Fruit fly (Drosophila melanogaster) whole organism, embryonic: ENCODE measurements around the gene Trhn.

ENCODE experiments used
- Abd-B ChIP-seq: fragments of 200-800 bp; sonication (Bioruptor generic); optimal IDR thresholded peaks from 2 replicates; lab custom pipeline; 2018; ENCODE audit warnings: missing biosample characterization, mild to moderate bottlenecking, missing genetic modification characterization, moderate library complexity
- Adf1 ChIP-seq: fragments of 200-800 bp; sonication (Bioruptor generic); IDR thresholded peaks from 2 replicates; pipeline ENCODE4 v1.3.6; 2022; ENCODE audit warnings: missing biosample characterization, missing genetic modification characterization
- Aef1 ChIP-seq: fragments of 200-800 bp; sonication (Bioruptor generic); IDR thresholded peaks from 3 replicates; pipeline ENCODE4 v1.3.6; 2022; ENCODE audit warnings: missing biosample characterization, missing genetic modification characterization
- Antp ChIP-seq: fragments of 200-800 bp; sonication (Bioruptor generic); optimal IDR thresholded peaks from 3 replicates; lab custom pipeline; 2016; ENCODE audit warnings: missing biosample characterization, missing genetic modification characterization
- CG1024 ChIP-seq: fragments of 200-800 bp; sonication (Bioruptor generic); IDR thresholded peaks from 2 replicates; pipeline ENCODE4 v1.3.6; 2022; ENCODE audit warnings: missing biosample characterization, missing genetic modification characterization
- CG11247 ChIP-seq: fragments of 200-800 bp; sonication (Bioruptor generic); IDR thresholded peaks from 2 replicates; pipeline ENCODE4 v1.3.6; 2022; ENCODE audit warnings: missing biosample characterization, missing genetic modification characterization
- CG12391 ChIP-seq: fragments of 200-800 bp; sonication (Bioruptor generic); optimal IDR thresholded peaks from 3 replicates; lab custom pipeline; 2018; ENCODE audit warnings: missing biosample characterization, mild to moderate bottlenecking, missing genetic modification characterization, moderate library complexity
- CG12659 ChIP-seq: fragments of 200-800 bp; sonication (Bioruptor generic); optimal IDR thresholded peaks from 3 replicates; lab custom pipeline; 2017; ENCODE audit warnings: mild to moderate bottlenecking, missing biosample characterization, missing genetic modification reagents, missing genetic modification characterization
- CG13624 ChIP-seq: fragments of 200-800 bp; sonication (Bioruptor generic); optimal IDR thresholded peaks from 2 replicates; lab custom pipeline; 2016; ENCODE audit warnings: missing biosample characterization, missing genetic modification characterization
- CG14860 ChIP-seq: fragments of 200-800 bp; sonication (Bioruptor generic); IDR thresholded peaks from 3 replicates; pipeline ENCODE4 v1.3.6; 2022; ENCODE audit warnings: missing biosample characterization, missing genetic modification characterization; ENCODE audit not compliant: partially characterized antibody
- CG18764 ChIP-seq: fragments of 200-800 bp; sonication (Bioruptor generic); optimal IDR thresholded peaks from 3 replicates; lab custom pipeline; 2016; ENCODE audit warnings: missing biosample characterization, missing genetic modification characterization
- CG2129 ChIP-seq: fragments of 200-800 bp; sonication (Bioruptor generic); IDR thresholded peaks from 2 replicates; pipeline ENCODE4 v1.3.6; 2022; ENCODE audit warnings: missing biosample characterization, missing genetic modification characterization; ENCODE audit not compliant: partially characterized antibody
- CG30020 ChIP-seq: fragments of 200-800 bp; optimal IDR thresholded peaks from 2 replicates; lab custom pipeline; 2019; ENCODE audit warnings: missing biosample characterization, mild to moderate bottlenecking, missing genetic modification characterization, moderate library complexity
- CG32767 ChIP-seq: fragments of 200-800 bp; sonication (Bioruptor generic); IDR thresholded peaks from 2 replicates; pipeline ENCODE4 v1.3.6; 2022; ENCODE audit warnings: missing biosample characterization, missing genetic modification characterization
- CG3407 ChIP-seq: fragments of 200-800 bp; sonication (Bioruptor generic); optimal IDR thresholded peaks from 2 replicates; lab custom pipeline; 2018; ENCODE audit warnings: missing biosample characterization, mild to moderate bottlenecking, missing genetic modification characterization
- CG3847 ChIP-seq: fragments of 200-800 bp; sonication (Bioruptor generic); IDR thresholded peaks from 2 replicates; pipeline ENCODE4 v1.3.6; 2022; ENCODE audit warnings: missing biosample characterization, missing genetic modification characterization
- CG6689 ChIP-seq: fragments of 200-800 bp; sonication (Bioruptor generic); IDR thresholded peaks from 2 replicates; pipeline ENCODE4 v1.3.6; 2022; ENCODE audit warnings: missing biosample characterization, missing genetic modification characterization
- CG7372 ChIP-seq: fragments of 200-800 bp; sonication (Bioruptor generic); IDR thresholded peaks from 2 replicates; pipeline ENCODE4 v1.3.6; 2022; ENCODE audit warnings: missing biosample characterization, missing genetic modification characterization
- CG7556 ChIP-seq: fragments of 200-800 bp; sonication (Bioruptor generic); optimal IDR thresholded peaks from 2 replicates; lab custom pipeline; 2017; ENCODE audit warnings: missing biosample characterization, mild to moderate bottlenecking, missing genetic modification characterization
- CG8388 ChIP-seq: fragments of 200-800 bp; sonication (Bioruptor generic); optimal IDR thresholded peaks from 2 replicates; lab custom pipeline; 2019; ENCODE audit warnings: missing biosample characterization, mild to moderate bottlenecking, missing genetic modification characterization, moderate library complexity
- CG8924 ChIP-seq: fragments of 200-800 bp; optimal IDR thresholded peaks from 3 replicates; lab custom pipeline; 2019; ENCODE audit warnings: missing biosample characterization, mild to moderate bottlenecking, missing genetic modification characterization, moderate library complexity
- CG8944 ChIP-seq: fragments of 200-800 bp; sonication (Bioruptor generic); optimal IDR thresholded peaks from 3 replicates; lab custom pipeline; 2016; ENCODE audit warnings: missing biosample characterization, missing genetic modification characterization
- CHES-1-like ChIP-seq: fragments of 200-800 bp; sonication (Bioruptor generic); optimal IDR thresholded peaks from 2 replicates; lab custom pipeline; 2016; ENCODE audit warnings: missing biosample characterization, missing genetic modification characterization
- Camta ChIP-seq: fragments of 200-800 bp; sonication (Bioruptor generic); optimal IDR thresholded peaks from 2 replicates; lab custom pipeline; 2016; ENCODE audit warnings: missing biosample characterization, missing genetic modification characterization
- CrebB ChIP-seq: fragments of 200-800 bp; sonication (Bioruptor generic); optimal IDR thresholded peaks from 3 replicates; lab custom pipeline; 2018; ENCODE audit warnings: missing biosample characterization, mild to moderate bottlenecking, missing genetic modification characterization
- Doc2 ChIP-seq: fragments of 200-800 bp; sonication (Bioruptor generic); IDR thresholded peaks from 2 replicates; pipeline ENCODE4 v1.3.6; 2022; ENCODE audit warnings: missing biosample characterization, missing genetic modification characterization
- HLH3B ChIP-seq: fragments of 200-800 bp; sonication (Bioruptor generic); IDR thresholded peaks from 2 replicates; pipeline ENCODE4 v1.3.6; 2022; ENCODE audit warnings: missing biosample characterization, missing genetic modification characterization
- Hr51 ChIP-seq, 2 experiments: fragments of 200-800 bp; sonication (Bioruptor generic); optimal IDR thresholded peaks; 2 replicates in 1 of 2; 3 replicates in 1 of 2; lab custom pipeline; 2016 to 2018; ENCODE audit warnings: missing biosample characterization in 2 of 2, missing genetic modification characterization in 2 of 2, mild to moderate bottlenecking in 1 of 2, moderate library complexity in 1 of 2
- NC2α ChIP-seq: fragments of 200-800 bp; sonication (Bioruptor generic); optimal IDR thresholded peaks from 2 replicates; lab custom pipeline; 2016; ENCODE audit warnings: missing biosample characterization, missing genetic modification characterization
- PHDP ChIP-seq: fragments of 200-800 bp; sonication (Bioruptor generic); optimal IDR thresholded peaks from 3 replicates; lab custom pipeline; 2018; ENCODE audit warnings: missing biosample characterization, mild to moderate bottlenecking, missing genetic modification characterization, moderate library complexity
- Rfx ChIP-seq: fragments of 200-800 bp; sonication (Bioruptor generic); IDR thresholded peaks from 2 replicates; pipeline ENCODE4 v1.3.6; 2022; ENCODE audit warnings: missing biosample characterization, missing genetic modification characterization
- Sox102F ChIP-seq: fragments of 200-800 bp; sonication (Bioruptor generic); optimal IDR thresholded peaks from 2 replicates; lab custom pipeline; 2018; ENCODE audit warnings: missing biosample characterization, mild to moderate bottlenecking, missing genetic modification characterization, moderate library complexity
- Sry-δ ChIP-seq: fragments of 200-800 bp; sonication (Bioruptor generic); optimal IDR thresholded peaks from 2 replicates; lab custom pipeline; 2016; ENCODE audit warnings: missing biosample characterization, missing genetic modification characterization
- bsh ChIP-seq, 2 experiments: fragments of 200-800 bp; sonication (Bioruptor generic); optimal IDR thresholded peaks; 2 replicates each; lab custom pipeline; 2017 to 2018; ENCODE audit warnings: mild to moderate bottlenecking in 2 of 2, missing biosample characterization in 2 of 2, missing genetic modification characterization in 2 of 2, moderate library complexity in 1 of 2
- btn ChIP-seq: fragments of 200-800 bp; sonication (Bioruptor generic); optimal IDR thresholded peaks from 2 replicates; lab custom pipeline; 2016; ENCODE audit warnings: missing biosample characterization, missing genetic modification characterization
- chm ChIP-seq: fragments of 200-800 bp; sonication (Bioruptor generic); IDR thresholded peaks from 2 replicates; pipeline ENCODE4 v1.3.6; 2022; ENCODE audit warnings: missing biosample characterization, missing genetic modification characterization
- ci ChIP-seq: fragments of 200-800 bp; sonication (Bioruptor generic); IDR thresholded peaks from 3 replicates; pipeline ENCODE4 v1.3.6; 2022; ENCODE audit warnings: missing biosample characterization, missing genetic modification characterization
- esg ChIP-seq: fragments of 200-800 bp; sonication (Bioruptor generic); conservative IDR thresholded peaks from 2 replicates; pipeline ENCODE4 v1.3.6; 2022; ENCODE audit warnings: missing biosample characterization, missing genetic modification characterization
- fu2 ChIP-seq: fragments of 200-800 bp; sonication (Bioruptor generic); optimal IDR thresholded peaks from 2 replicates; lab custom pipeline; 2016; ENCODE audit warnings: missing biosample characterization, missing genetic modification characterization
- lbe ChIP-seq: fragments of 200-800 bp; sonication (Bioruptor generic); optimal IDR thresholded peaks from 2 replicates; lab custom pipeline; 2016; ENCODE audit warnings: missing biosample characterization, mild to moderate bottlenecking, missing genetic modification characterization
- lola ChIP-seq, 3 experiments: fragments of >200 bp in 2 of 3; fragments of 200-800 bp in 1 of 3; sonication (Bioruptor generic) in 1 of 3; optimal IDR thresholded peaks; 2 replicates each; lab custom pipeline; 2017 to 2019; ENCODE audit warnings: missing biosample characterization in 3 of 3, missing genetic modification characterization in 3 of 3, mild to moderate bottlenecking in 1 of 3, moderate library complexity in 1 of 3
- odd ChIP-seq: fragments of 200-800 bp; sonication (Bioruptor generic); optimal IDR thresholded peaks from 2 replicates; lab custom pipeline; 2017; ENCODE audit warnings: missing biosample characterization, mild to moderate bottlenecking, missing genetic modification characterization
- p53 ChIP-seq: fragments of 200-800 bp; sonication (Bioruptor generic); optimal IDR thresholded peaks from 2 replicates; lab custom pipeline; 2016; ENCODE audit warnings: missing biosample characterization, missing genetic modification characterization
- pan ChIP-seq, 4 experiments: fragments of >200 bp in 3 of 4; fragments of 200-800 bp in 1 of 4; sonication (Bioruptor generic) in 1 of 4; optimal IDR thresholded peaks in 3 of 4; IDR thresholded peaks in 1 of 4; 2 replicates each; pipeline versions ENCODE4 v1.3.6 to Lab custom; 2017 to 2022; ENCODE audit warnings: missing biosample characterization in 2 of 4, missing genetic modification characterization in 2 of 4, mixed read lengths in 1 of 4
- row ChIP-seq: fragments of 200-800 bp; sonication (Bioruptor generic); IDR thresholded peaks from 3 replicates; pipeline ENCODE4 v1.3.6; 2022; ENCODE audit warnings: missing biosample characterization, missing genetic modification characterization
- stwl ChIP-seq: fragments of 200-800 bp; sonication (Bioruptor generic); optimal IDR thresholded peaks from 3 replicates; lab custom pipeline; 2018; ENCODE audit warnings: missing biosample characterization, mild to moderate bottlenecking, missing genetic modification characterization, moderate library complexity
- tin ChIP-seq: fragments of 200-800 bp; sonication (Bioruptor generic); optimal IDR thresholded peaks from 3 replicates; lab custom pipeline; 2016; ENCODE audit warnings: missing biosample characterization, missing genetic modification characterization
- trem ChIP-seq: fragments of 200-800 bp; optimal IDR thresholded peaks from 3 replicates; lab custom pipeline; 2019; ENCODE audit warnings: missing biosample characterization, mild to moderate bottlenecking, missing genetic modification characterization, moderate library complexity
- tx ChIP-seq: fragments of 200-800 bp; sonication (Bioruptor generic); optimal IDR thresholded peaks from 2 replicates; lab custom pipeline; 2016; ENCODE audit warnings: missing biosample characterization, missing genetic modification characterization
- yki ChIP-seq: fragments of >200 bp; optimal IDR thresholded peaks from 3 replicates; lab custom pipeline; 2018

The Trhn gene

DNA sequence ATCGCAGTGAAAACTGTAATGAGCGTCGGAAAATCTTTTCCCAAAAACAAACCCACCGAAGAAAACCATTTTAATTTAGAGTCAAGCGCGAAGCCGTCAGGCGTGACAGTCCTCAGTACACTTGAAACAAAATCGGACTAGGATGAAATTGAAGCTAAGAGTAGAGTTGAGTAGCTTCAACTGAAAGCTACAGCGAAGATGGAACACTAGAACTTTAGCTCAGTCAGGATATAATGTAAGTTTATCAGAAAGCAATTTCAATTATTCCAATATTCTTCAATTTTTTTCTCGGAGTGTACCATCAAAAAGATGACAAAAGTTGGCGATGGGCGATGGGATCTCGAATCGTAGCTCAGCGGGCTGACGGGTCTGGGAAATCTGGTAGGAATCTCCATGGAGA, 23.5 kb upstream of the Trhn start (continued):
- no peak for TF ChIP-seq pan (optimal IDR thresholded peaks at IDR 0.05; lab: Kevin White, UChicago)
- TF ChIP-seq pan (GFP tag; optimal IDR thresholded peaks at IDR 0.05 in 1 of 2, IDR thresholded peaks at IDR 0.05 in 1 of 2), result no peak
- TF ChIP-seq CG8388, result peak; percentile 56
- TF ChIP-seq CG13624 (GFP tag; lab: Kevin White, UChicago), result no peak
- no peak for TF ChIP-seq yki (lab: Kevin White, UChicago)
- TF ChIP-seq lbe (GFP tag; lab: Kevin White, UChicago), result no peak
- TF ChIP-seq CG12391 (tag; lab: Kevin White, UChicago), result peak; percentile 42
- TF ChIP-seq CG8924 (tag; lab: Kevin White, UChicago), result peak; percentile 34
- TF ChIP-seq lola (GFP tag; optimal IDR thresholded peaks at IDR 0.05; lab: Kevin White, UChicago), result peak in 1 of 3 experiments; percentile 44
- 0 out of 2 replicates have a peak, but pooled peaks have one; percentile 12 for TF ChIP-seq Rfx (GFP tag; lab: Robert Waterston, UW)
- peak; percentile 47 for TF ChIP-seq btn (GFP tag; lab: Kevin White, UChicago)
- TF ChIP-seq odd (GFP tag; lab: Kevin White, UChicago), result no peak
- no peak for TF ChIP-seq Doc2 (GFP tag; lab: Robert Waterston, UW)
- peak; percentile 68; the same call in 1 of the 2 replicates for TF ChIP-seq chm (GFP tag; lab: Robert Waterston, UW)
- peak; percentile 50; the same call in 2 of the 3 replicates for TF ChIP-seq row (GFP tag; lab: Robert Waterston, UW)
- TF ChIP-seq bsh (GFP tag; optimal IDR thresholded peaks at IDR 0.05; lab: Kevin White, UChicago), result peak in 1 of 2 experiments; percentile 69
- no peak for TF ChIP-seq CG14860 (GFP tag; lab: Robert Waterston, UW)
- peak; percentile 12 for TF ChIP-seq Camta (GFP tag; lab: Kevin White, UChicago)
- peak in 1 of 2 experiments; percentile 46 for TF ChIP-seq Hr51 (GFP tag; optimal IDR thresholded peaks at IDR 0.05; lab: Kevin White, UChicago)
- TF ChIP-seq Adf1 (GFP tag; lab: Robert Waterston, UW), result no peak
- TF ChIP-seq CG6689, result peak; percentile 59; the same call in 1 of the 2 replicates
- TF ChIP-seq CG1024 (GFP tag; lab: Robert Waterston, UW), result peak; percentile 58; the same call in 1 of the 2 replicates
- peak; percentile 37; the same call in 1 of the 2 replicates for TF ChIP-seq CG11247 (GFP tag; lab: Robert Waterston, UW)
- peak; percentile 19 for TF ChIP-seq CG7556 (GFP tag; lab: Kevin White, UChicago)
- TF ChIP-seq tin (GFP tag; lab: Kevin White, UChicago), result peak; percentile 53
- peak; percentile 20 for TF ChIP-seq Antp (GFP tag; lab: Kevin White, UChicago)
- TF ChIP-seq CG3847 (GFP tag; lab: Robert Waterston, UW), result no peak
- TF ChIP-seq CG7372 (GFP tag; lab: Robert Waterston, UW), result no peak
- TF ChIP-seq CG18764 (GFP tag; lab: Kevin White, UChicago), result peak; percentile 19
- TF ChIP-seq CG3407 (GFP tag; lab: Kevin White, UChicago), result peak; percentile 17
- peak; percentile 0 for TF ChIP-seq Sry-δ (GFP tag; lab: Kevin White, UChicago)
- peak; percentile 1 for TF ChIP-seq CG12659 (GFP tag; lab: Kevin White, UChicago)
- peak; percentile 64; the same call in 1 of the 2 replicates for TF ChIP-seq HLH3B
- TF ChIP-seq CG2129 (GFP tag; lab: Robert Waterston, UW), result no peak
- TF ChIP-seq CHES-1-like (GFP tag; lab: Kevin White, UChicago), result no peak
- no peak for TF ChIP-seq CG30020 (tag; lab: Kevin White, UChicago)
- no peak for TF ChIP-seq CG8944 (GFP tag; lab: Kevin White, UChicago)
- TF ChIP-seq NC2α (GFP tag; lab: Kevin White, UChicago), result no peak
- TF ChIP-seq CG32767, result peak; percentile 37; the same call in 1 of the 2 replicates
- TF ChIP-seq Aef1 (GFP tag; lab: Robert Waterston, UW), result 0 out of 3 replicates have a peak, but pooled peaks have one; percentile 25
- no peak for TF ChIP-seq fu2
- TF ChIP-seq tx (GFP tag; lab: Kevin White, UChicago), result no peak
- TF ChIP-seq CrebB (tag; lab: Kevin White, UChicago), result no peak
- peak; percentile 64 for TF ChIP-seq Sox102F (GFP tag; lab: Kevin White, UChicago)
- no peak for TF ChIP-seq p53 (GFP tag; lab: Kevin White, UChicago)
- peak; percentile 29 for TF ChIP-seq esg (GFP tag; lab: Robert Waterston, UW)
- TF ChIP-seq trem, result peak; percentile 54
- no peak for TF ChIP-seq stwl (tag; lab: Kevin White, UChicago)
- TF ChIP-seq PHDP (tag; lab: Kevin White, UChicago), result peak; percentile 35
- peak; percentile 70 for TF ChIP-seq ci (GFP tag; lab: Robert Waterston, UW)
- peak; percentile 14 for TF ChIP-seq Abd-B (GFP tag; lab: Kevin White, UChicago)
